Worm (Caenorhabditis elegans): ENCODE results near the gene T07D3.2.

ce11 chrII:888024-888423, 13.7 kb upstream of the T07D3.2 start, which contains the start of gene T07D3.4:
- no peak for TF ChIP-seq ztf-7 (tag; optimal IDR thresholded peaks at IDR 0.05)
- no peak for TF ChIP-seq nhr-76 (tag; optimal IDR thresholded peaks at IDR 0.05)
- no peak for TF ChIP-seq nhr-11 (tag; optimal IDR thresholded peaks at IDR 0.05)
- TF ChIP-seq snpc-4 (tag; optimal IDR thresholded peaks at IDR 0.05) = no peak
- TF ChIP-seq hlh-30 (tag; optimal IDR thresholded peaks at IDR 0.05; ENCODE audit: insufficient read depth) = no peak
- no peak for TF ChIP-seq F37D6.2 (tag; optimal IDR thresholded peaks at IDR 0.05)
- TF ChIP-seq saeg-2 (GFP tag; IDR thresholded peaks at IDR 0.05) = no peak
- TF ChIP-seq unc-62 (GFP tag; optimal IDR thresholded peaks at IDR 0.05 in 1 of 2) = no peak
- TF ChIP-seq unc-62 (tag; optimal IDR thresholded peaks at IDR 0.05) = no peak
- TF ChIP-seq dmd-8 (GFP tag; IDR thresholded peaks at IDR 0.05) = no peak
- TF ChIP-seq skn-1 (tag; optimal IDR thresholded peaks at IDR 0.05) = no peak
- no peak for TF ChIP-seq ZK546.5 (tag; optimal IDR thresholded peaks at IDR 0.05)
- TF ChIP-seq nhr-111 (GFP tag; optimal IDR thresholded peaks at IDR 0.05) = no peak

Measured in whole organism, L4 larva.